Worm (Caenorhabditis elegans): ENCODE data around the gene T05C12.15.

Gene T05C12.15

ce11 chrII:8128273-8129039 lies 40.9 kb upstream of the T05C12.15 start (continued):
- peak; percentile 38 for TF ChIP-seq pqm-1 (tag; optimal IDR thresholded peaks at IDR 0.05)
- no peak for TF ChIP-seq unc-3 (GFP tag; conservative IDR thresholded peaks at IDR 0.05)
- no peak for TF ChIP-seq unc-3 (tag; optimal IDR thresholded peaks at IDR 0.05)
- no peak for TF ChIP-seq sox-2 (GFP tag; IDR thresholded peaks at IDR 0.05)
- TF ChIP-seq zip-5 (tag; optimal IDR thresholded peaks at IDR 0.05): no peak
- peak; percentile 70 for TF ChIP-seq syd-9 (tag; optimal IDR thresholded peaks at IDR 0.05)
- peak; percentile 66 for TF ChIP-seq ceh-31 (tag; optimal IDR thresholded peaks at IDR 0.05)
- no peak for TF ChIP-seq nhr-11 (tag; optimal IDR thresholded peaks at IDR 0.05)
- no peak for TF ChIP-seq gmeb-2 (tag; optimal IDR thresholded peaks at IDR 0.05)
- peak; percentile 52 for TF ChIP-seq pros-1 (tag; optimal IDR thresholded peaks at IDR 0.05)
- peak; percentile 63 for TF ChIP-seq sox-4 (tag; optimal IDR thresholded peaks at IDR 0.05)
- TF ChIP-seq nfya-1 (tag; optimal IDR thresholded peaks at IDR 0.05): peak; percentile 67
- TF ChIP-seq npax-4 (tag; optimal IDR thresholded peaks at IDR 0.05): no peak
- no peak for TF ChIP-seq hlh-15 (tag; optimal IDR thresholded peaks at IDR 0.05)
- peak; percentile 57 for TF ChIP-seq T23F11.4 (GFP tag; optimal IDR thresholded peaks at IDR 0.05)
- no peak for TF ChIP-seq ets-4 (tag; optimal IDR thresholded peaks at IDR 0.05)
- no peak for TF ChIP-seq pax-1 (tag; optimal IDR thresholded peaks at IDR 0.05)
- TF ChIP-seq fkh-6 (tag; optimal IDR thresholded peaks at IDR 0.05): peak; percentile 43
- TF ChIP-seq C08G9.2 (tag; optimal IDR thresholded peaks at IDR 0.05): peak; percentile 31
- TF ChIP-seq ahr-1 (tag; optimal IDR thresholded peaks at IDR 0.05): no peak
- TF ChIP-seq nhr-232 (tag; optimal IDR thresholded peaks at IDR 0.05): peak; percentile 39
- TF ChIP-seq dve-1 (tag; optimal IDR thresholded peaks at IDR 0.05): no peak
- no peak for TF ChIP-seq ceh-24 (tag; optimal IDR thresholded peaks at IDR 0.05)
- no peak for TF ChIP-seq Y22D7AL.16 (tag; optimal IDR thresholded peaks at IDR 0.05)
- TF ChIP-seq ztf-16 (tag; optimal IDR thresholded peaks at IDR 0.05): no peak
- peak; percentile 1 for TF ChIP-seq unc-42 (tag; optimal IDR thresholded peaks at IDR 0.05)
- TF ChIP-seq ttx-3 (tag; optimal IDR thresholded peaks at IDR 0.05): peak; percentile 17
- TF ChIP-seq tbx-2 (tag; optimal IDR thresholded peaks at IDR 0.05): peak; percentile 40
- TF ChIP-seq pha-2 (tag; optimal IDR thresholded peaks at IDR 0.05): peak; percentile 1
- TF ChIP-seq ceh-6 (GFP tag; optimal IDR thresholded peaks at IDR 0.05): no peak
- peak; percentile 63 for TF ChIP-seq ceh-34 (tag; optimal IDR thresholded peaks at IDR 0.05)
- TF ChIP-seq ama-1 (optimal IDR thresholded peaks at IDR 0.05): no peak
- peak; percentile 72 for TF ChIP-seq hlh-6 (tag; optimal IDR thresholded peaks at IDR 0.05)
- no peak for TF ChIP-seq elt-4 (tag; optimal IDR thresholded peaks at IDR 0.05)

DNA sequence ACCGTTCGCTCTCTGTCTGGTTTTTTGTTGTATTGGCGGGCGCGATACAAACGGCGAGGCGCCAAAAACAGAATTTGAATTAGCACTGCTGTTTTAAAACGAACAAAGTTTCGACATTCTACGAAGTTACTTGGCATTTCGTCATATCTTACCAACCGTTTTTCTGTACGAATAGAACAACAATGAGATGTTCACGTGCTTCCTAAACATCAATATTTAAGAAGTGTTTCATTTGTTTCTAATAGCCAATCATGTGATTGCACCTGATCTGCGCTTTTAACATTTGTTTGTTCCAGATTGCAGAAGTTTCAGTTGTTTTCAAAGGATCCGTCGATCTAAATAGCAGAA lies 40.4 kb upstream of the T05C12.15 start:
- TF ChIP-seq ceh-6 (GFP tag; optimal IDR thresholded peaks at IDR 0.05) (no peak), odd-2 (tag; optimal IDR thresholded peaks at IDR 0.05) (no peak), nfya-1 (tag; optimal IDR thresholded peaks at IDR 0.05) (no peak), sdc-2 (tag; optimal IDR thresholded peaks at IDR 0.05) (no peak), fkh-10 (GFP tag; optimal IDR thresholded peaks at IDR 0.05) (no peak), tbx-2 (tag; optimal IDR thresholded peaks at IDR 0.05) (no peak), C38D4.7 (GFP tag; optimal IDR thresholded peaks at IDR 0.05) (no peak), gmeb-2 (tag; optimal IDR thresholded peaks at IDR 0.05) (no peak), ahr-1 (tag; optimal IDR thresholded peaks at IDR 0.05) (no peak), ceh-30 (tag; optimal IDR thresholded peaks at IDR 0.05) (no peak), hlh-8 (tag; optimal IDR thresholded peaks at IDR 0.05) (no peak), tbx-7 (tag; optimal IDR thresholded peaks at IDR 0.05) (no peak), ref-2 (tag; optimal IDR thresholded peaks at IDR 0.05) (no peak)

Measured in whole organism, late embryonic.